Fruit fly (Drosophila melanogaster): ENCODE data around the gene hob.

- TF ChIP-seq CG34367 (tag; optimal IDR thresholded peaks at IDR 0.05) (no peak), Pif1B (GFP tag; optimal IDR thresholded peaks at IDR 0.05) (no peak)
Measured at dm6 chr3L:3166200-3166695, 52.5 kb downstream of the hob start, which contains the start of gene Asciz.

Measured in whole organism, pupa.